Worm (Caenorhabditis elegans) whole organism, L4 larva: ENCODE measurements around the gene cnc-2.

ENCODE experiments used
- ceh-32 ChIP-seq: sonication (generic microtip); optimal IDR thresholded peaks from 2 replicates; lab custom pipeline; 2016; ENCODE audit warnings: mild to moderate bottlenecking, missing genetic modification characterization, missing compliant biosample characterization; ENCODE audit not compliant: poor library complexity
- ces-1 ChIP-seq: fragments of 150-350 bp; sonication (generic microtip); optimal IDR thresholded peaks from 4 replicates; lab custom pipeline; 2014; ENCODE audit warnings: missing biosample characterization, missing genetic modification reagents, missing genetic modification characterization
- dpl-1 ChIP-seq: fragments of 150-350 bp; optimal IDR thresholded peaks from 2 replicates; lab custom pipeline; 2014; ENCODE audit warnings: missing biosample characterization, missing genetic modification reagents, missing genetic modification characterization
- egl-27 ChIP-seq: sonication (generic microtip); optimal IDR thresholded peaks from 3 replicates; lab custom pipeline; 2017; ENCODE audit warnings: missing biosample characterization, missing genetic modification reagents, missing genetic modification characterization
- fkh-10 ChIP-seq: fragments of 150-350 bp; optimal IDR thresholded peaks from 2 replicates; lab custom pipeline; 2014; ENCODE audit warnings: missing biosample characterization, missing genetic modification reagents, missing genetic modification characterization
- lsy-2 ChIP-seq, 2 experiments: fragments of 150-350 bp in 1 of 2; sonication (generic microtip) in 1 of 2; optimal IDR thresholded peaks; 2 replicates each; lab custom pipeline; 2014 to 2017; ENCODE audit warnings: missing biosample characterization in 2 of 2, missing genetic modification characterization in 2 of 2
- mdl-1 ChIP-seq, 2 experiments: fragments of 150-350 bp in 1 of 2; sonication (generic microtip) in 1 of 2; optimal IDR thresholded peaks; 2 replicates each; lab custom pipeline; 2014 to 2017; ENCODE audit warnings: missing biosample characterization in 2 of 2, missing genetic modification characterization in 2 of 2
- set-16 ChIP-seq: fragments of 200-800 bp; sonication (Bioruptor generic); IDR thresholded peaks from 2 replicates; pipeline ENCODE4 v1.3.6; 2022; ENCODE audit warnings: missing genetic modification reagents, missing genetic modification characterization, missing compliant biosample characterization
- snpc-4 ChIP-seq: fragments of 150-350 bp; optimal IDR thresholded peaks from 2 replicates; lab custom pipeline; 2014; ENCODE audit warnings: missing biosample characterization, missing genetic modification characterization

- TF ChIP-seq set-16 (no peak), mdl-1 (tag; optimal IDR thresholded peaks at IDR 0.05; lab: Kevin White, UChicago) (no peak), fkh-10 (GFP tag; lab: Kevin White, UChicago) (no peak), ceh-32 (tag; lab: Kevin White, UChicago) (no peak), ces-1 (GFP tag; lab: Kevin White, UChicago) (no peak), snpc-4 (tag; lab: Kevin White, UChicago) (no peak), egl-27 (tag; lab: Kevin White, UChicago) (no peak), dpl-1 (GFP tag; lab: Kevin White, UChicago) (no peak), lsy-2 (tag; optimal IDR thresholded peaks at IDR 0.05; lab: Kevin White, UChicago) (no peak)
Observed at ce11 chrV:1422269-1422668, 27.7 kb downstream of the cnc-2 start.
